Fruit fly (Drosophila melanogaster) whole organism, embryonic: ENCODE measurements around the gene Srr.

ENCODE experiments used
- BEAF-32 ChIP-seq: fragments of 200-800 bp; sonication (Bioruptor generic); optimal IDR thresholded peaks from 3 replicates; lab custom pipeline; 2017; ENCODE audit warnings: missing biosample characterization, missing genetic modification characterization, mild to moderate bottlenecking, moderate library complexity, missing genetic modification reagents
- CG10274 ChIP-seq: fragments of 200-800 bp; sonication (Bioruptor generic); optimal IDR thresholded peaks from 3 replicates; lab custom pipeline; 2017; ENCODE audit warnings: missing biosample characterization, mild to moderate bottlenecking, missing genetic modification characterization
- CG10462 ChIP-seq: fragments of 200-800 bp; sonication (Bioruptor generic); optimal IDR thresholded peaks from 2 replicates; lab custom pipeline; 2016; ENCODE audit warnings: missing biosample characterization, missing genetic modification characterization
- CG10565 ChIP-seq: fragments of 200-800 bp; sonication (Bioruptor generic); optimal IDR thresholded peaks from 3 replicates; lab custom pipeline; 2016; ENCODE audit warnings: missing biosample characterization, mild to moderate bottlenecking, missing genetic modification characterization
- CG11504 ChIP-seq: fragments of 200-800 bp; sonication (Bioruptor generic); optimal IDR thresholded peaks from 3 replicates; lab custom pipeline; 2019; ENCODE audit warnings: missing biosample characterization, mild to moderate bottlenecking, missing genetic modification characterization, moderate library complexity
- CG11695 ChIP-seq: fragments of 200-800 bp; sonication (Bioruptor generic); IDR thresholded peaks from 3 replicates; pipeline ENCODE4 v1.3.6; 2022; ENCODE audit warnings: missing biosample characterization, missing genetic modification characterization
- CG14860 ChIP-seq: fragments of 200-800 bp; sonication (Bioruptor generic); IDR thresholded peaks from 3 replicates; pipeline ENCODE4 v1.3.6; 2022; ENCODE audit warnings: missing biosample characterization, missing genetic modification characterization; ENCODE audit not compliant: partially characterized antibody
- CG17361 ChIP-seq: fragments of 200-800 bp; sonication (Bioruptor generic); IDR thresholded peaks from 3 replicates; pipeline ENCODE4 v1.3.6; 2022; ENCODE audit warnings: missing biosample characterization, missing genetic modification characterization
- CG2116 ChIP-seq: fragments of 200-800 bp; sonication (Bioruptor generic); optimal IDR thresholded peaks from 3 replicates; lab custom pipeline; 2018; ENCODE audit warnings: missing biosample characterization, mild to moderate bottlenecking, missing genetic modification characterization
- CG2120 ChIP-seq: fragments of 200-800 bp; sonication (Bioruptor generic); optimal IDR thresholded peaks from 3 replicates; lab custom pipeline; 2016; ENCODE audit warnings: missing biosample characterization, missing genetic modification characterization
- CG2875 ChIP-seq: fragments of 200-800 bp; sonication (Bioruptor generic); optimal IDR thresholded peaks from 2 replicates; lab custom pipeline; 2017; ENCODE audit warnings: missing biosample characterization, mild to moderate bottlenecking, missing genetic modification characterization, missing genetic modification reagents
- CG42726 ChIP-seq: fragments of 200-800 bp; sonication (Bioruptor generic); IDR thresholded peaks from 2 replicates; pipeline ENCODE4 v1.3.6; 2022; ENCODE audit warnings: missing biosample characterization, missing genetic modification characterization; ENCODE audit not compliant: partially characterized antibody
- CG7928 ChIP-seq: fragments of 200-800 bp; sonication (Bioruptor generic); optimal IDR thresholded peaks from 2 replicates; lab custom pipeline; 2017; ENCODE audit warnings: missing biosample characterization, mild to moderate bottlenecking, missing genetic modification characterization
- CG8281 ChIP-seq: fragments of 200-800 bp; sonication (Bioruptor generic); optimal IDR thresholded peaks from 2 replicates; lab custom pipeline; 2018; ENCODE audit warnings: missing biosample characterization, mild to moderate bottlenecking, missing genetic modification characterization, moderate library complexity
- CG9817 ChIP-seq: fragments of 200-800 bp; sonication (Bioruptor generic); optimal IDR thresholded peaks from 2 replicates; lab custom pipeline; 2018; ENCODE audit warnings: missing biosample characterization, mild to moderate bottlenecking, missing genetic modification characterization, moderate library complexity
- D ChIP-seq, 2 experiments: fragments of 200-800 bp in 1 of 2; fragments of >200 bp in 1 of 2; sonication (Bioruptor generic) in 1 of 2; optimal IDR thresholded peaks; 2 replicates in 1 of 2; 3 replicates in 1 of 2; lab custom pipeline; 2017; ENCODE audit warnings: mild to moderate bottlenecking in 1 of 2, missing biosample characterization in 1 of 2, missing genetic modification characterization in 1 of 2, missing genetic modification reagents in 1 of 2
- Deaf1 ChIP-seq: fragments of 200-800 bp; optimal IDR thresholded peaks from 3 replicates; lab custom pipeline; 2019; ENCODE audit warnings: missing biosample characterization, mild to moderate bottlenecking, missing genetic modification characterization, moderate library complexity
- Drgx ChIP-seq: fragments of 200-800 bp; sonication (Bioruptor generic); IDR thresholded peaks from 2 replicates; pipeline ENCODE4 v1.3.6; 2022; ENCODE audit warnings: missing biosample characterization, missing genetic modification characterization
- Eip74EF ChIP-seq, 2 experiments: fragments of 200-800 bp in 1 of 2; fragments of >200 bp in 1 of 2; sonication (Bioruptor generic) in 1 of 2; optimal IDR thresholded peaks; 2 replicates each; lab custom pipeline; 2017 to 2019; ENCODE audit warnings: missing biosample characterization in 2 of 2, missing genetic modification characterization in 2 of 2, mild to moderate bottlenecking in 1 of 2, moderate library complexity in 1 of 2
- H15 ChIP-seq: fragments of 200-800 bp; sonication (Bioruptor generic); IDR thresholded peaks from 3 replicates; pipeline ENCODE4 v1.3.6; 2022; ENCODE audit warnings: missing biosample characterization, missing genetic modification characterization
- HLH4C ChIP-seq: fragments of 200-800 bp; sonication (Bioruptor generic); IDR thresholded peaks from 3 replicates; pipeline ENCODE4 v1.3.6; 2022; ENCODE audit warnings: missing biosample characterization, missing genetic modification characterization; ENCODE audit not compliant: partially characterized antibody
- HLH54F ChIP-seq: fragments of 200-800 bp; sonication (Bioruptor generic); optimal IDR thresholded peaks from 3 replicates; lab custom pipeline; 2016; ENCODE audit warnings: missing biosample characterization, missing genetic modification characterization
- Meics ChIP-seq: fragments of 200-800 bp; sonication (Bioruptor generic); optimal IDR thresholded peaks from 2 replicates; lab custom pipeline; 2017; ENCODE audit warnings: missing biosample characterization, mild to moderate bottlenecking, missing genetic modification characterization
- NC2β ChIP-seq: fragments of 200-800 bp; sonication (Bioruptor generic); optimal IDR thresholded peaks from 2 replicates; lab custom pipeline; 2016; ENCODE audit warnings: missing biosample characterization, missing genetic modification characterization
- Rx ChIP-seq: fragments of 200-800 bp; sonication (Bioruptor generic); IDR thresholded peaks from 2 replicates; pipeline ENCODE4 v1.3.6; 2022; ENCODE audit warnings: missing biosample characterization, missing genetic modification characterization
- Scr ChIP-seq: fragments of 200-800 bp; sonication (Bioruptor generic); IDR thresholded peaks from 2 replicates; pipeline ENCODE4 v1.3.6; 2022; ENCODE audit warnings: missing biosample characterization, missing genetic modification characterization; ENCODE audit not compliant: partially characterized antibody
- Sox102F ChIP-seq: fragments of 200-800 bp; sonication (Bioruptor generic); optimal IDR thresholded peaks from 2 replicates; lab custom pipeline; 2018; ENCODE audit warnings: missing biosample characterization, mild to moderate bottlenecking, missing genetic modification characterization, moderate library complexity
- Spps ChIP-seq: fragments of 200-800 bp; sonication (Bioruptor generic); optimal IDR thresholded peaks from 2 replicates; lab custom pipeline; 2018; ENCODE audit warnings: missing biosample characterization, mild to moderate bottlenecking, missing genetic modification characterization
- Sry-β ChIP-seq: fragments of 200-800 bp; sonication (Bioruptor generic); optimal IDR thresholded peaks from 2 replicates; lab custom pipeline; 2018; ENCODE audit warnings: missing biosample characterization, mild to moderate bottlenecking, missing genetic modification characterization, moderate library complexity
- Tbp ChIP-seq: fragments of >200 bp; optimal IDR thresholded peaks from 2 replicates; lab custom pipeline; 2018; ENCODE audit warnings: missing biosample characterization, missing genetic modification characterization
- Vsx1 ChIP-seq: fragments of 200-800 bp; sonication (Bioruptor generic); optimal IDR thresholded peaks from 2 replicates; lab custom pipeline; 2017; ENCODE audit warnings: missing biosample characterization, mild to moderate bottlenecking, missing genetic modification characterization, missing genetic modification reagents
- caup ChIP-seq: fragments of 200-800 bp; sonication (Bioruptor generic); optimal IDR thresholded peaks from 3 replicates; lab custom pipeline; 2017; ENCODE audit warnings: missing biosample characterization, mild to moderate bottlenecking, missing genetic modification characterization, moderate library complexity; ENCODE audit not compliant: severe bottlenecking
- grn ChIP-seq: fragments of 200-800 bp; sonication (Bioruptor generic); optimal IDR thresholded peaks from 3 replicates; lab custom pipeline; 2017; ENCODE audit warnings: missing biosample characterization, missing genetic modification characterization
- gsb-n ChIP-seq: fragments of 200-800 bp; sonication (Bioruptor generic); optimal IDR thresholded peaks from 3 replicates; lab custom pipeline; 2018; ENCODE audit warnings: missing biosample characterization, mild to moderate bottlenecking, missing genetic modification characterization
- hkb ChIP-seq, 2 experiments: fragments of 200-800 bp in 1 of 2; fragments of >200 bp in 1 of 2; sonication (Bioruptor generic) in 1 of 2; IDR thresholded peaks in 1 of 2; optimal IDR thresholded peaks in 1 of 2; 2 replicates each; pipeline versions ENCODE4 v1.3.6 to Lab custom; 2017 to 2022; ENCODE audit warnings: missing biosample characterization in 1 of 2, missing genetic modification characterization in 1 of 2
- ind ChIP-seq: fragments of 200-800 bp; sonication (Bioruptor generic); optimal IDR thresholded peaks from 3 replicates; lab custom pipeline; 2016; ENCODE audit warnings: missing biosample characterization, missing genetic modification characterization
- kay ChIP-seq: fragments of 200-800 bp; sonication (Bioruptor generic); optimal IDR thresholded peaks from 2 replicates; lab custom pipeline; 2016; ENCODE audit warnings: missing biosample characterization, missing genetic modification characterization
- klu ChIP-seq: fragments of 200-800 bp; sonication (Bioruptor generic); IDR thresholded peaks from 2 replicates; pipeline ENCODE4 v1.3.6; 2022; ENCODE audit warnings: missing biosample characterization, missing genetic modification characterization
- luna ChIP-seq: fragments of 200-800 bp; sonication (Bioruptor generic); optimal IDR thresholded peaks from 2 replicates; lab custom pipeline; 2016; ENCODE audit warnings: missing biosample characterization, missing genetic modification characterization
- mirr ChIP-seq: fragments of 200-800 bp; sonication (Bioruptor generic); optimal IDR thresholded peaks from 3 replicates; lab custom pipeline; 2018; ENCODE audit warnings: missing biosample characterization, mild to moderate bottlenecking, missing genetic modification characterization
- nau ChIP-seq: fragments of 200-800 bp; sonication (Bioruptor generic); optimal IDR thresholded peaks from 3 replicates; lab custom pipeline; 2017; ENCODE audit warnings: missing biosample characterization, mild to moderate bottlenecking, missing genetic modification characterization, missing genetic modification reagents
- oc ChIP-seq: fragments of 200-800 bp; sonication (Bioruptor generic); optimal IDR thresholded peaks from 2 replicates; lab custom pipeline; 2018; ENCODE audit warnings: missing biosample characterization, mild to moderate bottlenecking, missing genetic modification characterization, moderate library complexity
- pros ChIP-seq: fragments of 200-800 bp; sonication (Bioruptor generic); optimal IDR thresholded peaks from 3 replicates; lab custom pipeline; 2019; ENCODE audit warnings: missing biosample characterization, mild to moderate bottlenecking, missing genetic modification characterization, moderate library complexity
- sens-2 ChIP-seq: fragments of 200-800 bp; sonication (Bioruptor generic); IDR thresholded peaks from 2 replicates; pipeline ENCODE4 v1.3.6; 2022; ENCODE audit warnings: missing biosample characterization, missing genetic modification characterization
- slou ChIP-seq: fragments of 200-800 bp; sonication (Bioruptor generic); optimal IDR thresholded peaks from 3 replicates; lab custom pipeline; 2016; ENCODE audit warnings: missing biosample characterization, missing genetic modification characterization
- ssp ChIP-seq: fragments of 200-800 bp; sonication (Bioruptor generic); IDR thresholded peaks from 2 replicates; pipeline ENCODE4 v1.3.6; 2022; ENCODE audit warnings: missing biosample characterization, missing genetic modification characterization
- sug ChIP-seq: fragments of 200-800 bp; optimal IDR thresholded peaks from 2 replicates; lab custom pipeline; 2019; ENCODE audit warnings: missing biosample characterization, mild to moderate bottlenecking, missing genetic modification characterization, moderate library complexity
- wek ChIP-seq: fragments of 200-800 bp; sonication (Bioruptor generic); optimal IDR thresholded peaks from 3 replicates; lab custom pipeline; 2018; ENCODE audit warnings: missing biosample characterization, mild to moderate bottlenecking, missing genetic modification characterization, moderate library complexity

The Srr gene

dm6 chr3R:9399951-9400392 lies 34.8 kb downstream of the Srr start, which contains the start of gene CG34117 (continued):
- TF ChIP-seq sug (tag; lab: Kevin White, UChicago) (peak; percentile 83), wek (GFP tag; lab: Kevin White, UChicago) (no peak), luna (no peak), grn (GFP tag; lab: Kevin White, UChicago) (no peak), Drgx (GFP tag; lab: Robert Waterston, UW) (peak; percentile 66), CG17361 (peak; percentile 84), CG10462 (GFP tag; lab: Kevin White, UChicago) (peak; percentile 57), NC2β (peak; percentile 27), Deaf1 (tag; lab: Kevin White, UChicago) (peak; percentile 51), nau (peak; percentile 54), CG8281 (tag; lab: Kevin White, UChicago) (peak; percentile 43), klu (GFP tag; lab: Robert Waterston, UW) (peak; percentile 67), Scr (no peak), Tbp (GFP tag; lab: Kevin White, UChicago) (no peak), CG2875 (GFP tag; lab: Kevin White, UChicago) (peak; percentile 48), CG7928 (GFP tag; lab: Kevin White, UChicago) (no peak), caup (GFP tag; lab: Kevin White, UChicago) (peak; percentile 71), ind (peak; percentile 87), CG10274 (no peak), ssp (GFP tag; lab: Robert Waterston, UW) (peak; percentile 71), CG10565 (GFP tag; lab: Kevin White, UChicago) (peak; percentile 1), Spps (tag; lab: Kevin White, UChicago) (peak; percentile 67), gsb-n (tag; lab: Kevin White, UChicago) (peak; percentile 75), CG11695 (GFP tag; lab: Robert Waterston, UW) (peak; percentile 80; the same call in 2 of the 3 replicates), oc (tag; lab: Kevin White, UChicago) (peak; percentile 55), mirr (GFP tag; lab: Kevin White, UChicago) (peak; percentile 17), CG2116 (peak; percentile 54), D (optimal IDR thresholded peaks at IDR 0.05; lab: Kevin White, UChicago) (no peak), D (GFP tag; optimal IDR thresholded peaks at IDR 0.05; lab: Kevin White, UChicago) (peak; percentile 55), Meics (GFP tag; lab: Kevin White, UChicago) (peak; percentile 84), BEAF-32 (GFP tag; lab: Kevin White, UChicago) (peak; percentile 16), CG11504 (tag; lab: Kevin White, UChicago) (peak; percentile 80), HLH4C (GFP tag; lab: Robert Waterston, UW) (no peak), CG42726 (GFP tag; lab: Robert Waterston, UW) (peak; percentile 34; the same call in 1 of the 2 replicates), Sox102F (GFP tag; lab: Kevin White, UChicago) (peak; percentile 83), pros (GFP tag; lab: Kevin White, UChicago) (no peak), Rx (peak; percentile 58), hkb (optimal IDR thresholded peaks at IDR 0.05; lab: Kevin White, UChicago) (no peak), hkb (GFP tag; IDR thresholded peaks at IDR 0.05; lab: Robert Waterston, UW) (peak; percentile 88), Vsx1 (peak; percentile 52), CG2120 (GFP tag; lab: Kevin White, UChicago) (peak; percentile 87), Sry-β (no peak), sens-2 (GFP tag; lab: Robert Waterston, UW) (0 out of 2 replicates have a peak, but pooled peaks have one; percentile 46), HLH54F (GFP tag; lab: Kevin White, UChicago) (no peak), kay (GFP tag; lab: Kevin White, UChicago) (peak; percentile 48), CG14860 (no peak), CG9817 (tag; lab: Kevin White, UChicago) (peak; percentile 62), H15 (GFP tag; lab: Robert Waterston, UW) (peak; percentile 56; the same call in 2 of the 3 replicates), slou (peak; percentile 75), Eip74EF (GFP tag; optimal IDR thresholded peaks at IDR 0.05; lab: Kevin White, UChicago) (peak in 1 of 2 experiments; percentile 73)
